Worm (Caenorhabditis elegans) whole organism, L3 larva: ENCODE measurements around the gene cbp-3.

Source experiments
- R02D3.7 ChIP-seq: fragments of 150-350 bp; optimal IDR thresholded peaks from 2 replicates; lab custom pipeline; 2014; ENCODE audit warnings: missing biosample characterization, missing genetic modification characterization
- ZK546.5 ChIP-seq: sonication (generic microtip); optimal IDR thresholded peaks from 2 replicates; lab custom pipeline; 2017; ENCODE audit warnings: missing biosample characterization, missing genetic modification characterization
- ama-1 ChIP-seq: fragments of 150-350 bp; optimal IDR thresholded peaks from 2 replicates; lab custom pipeline; 2018
- ceh-16 ChIP-seq: sonication (generic microtip); optimal IDR thresholded peaks from 2 replicates; lab custom pipeline; 2017; ENCODE audit warnings: missing biosample characterization, missing genetic modification characterization
- ceh-28 ChIP-seq: fragments of 150-350 bp; optimal IDR thresholded peaks from 2 replicates; lab custom pipeline; 2014; ENCODE audit warnings: missing biosample characterization, missing genetic modification reagents, missing genetic modification characterization
- ceh-82 ChIP-seq: fragments of 150-350 bp; optimal IDR thresholded peaks from 2 replicates; lab custom pipeline; 2014; ENCODE audit warnings: missing biosample characterization, missing genetic modification characterization
- ceh-9 ChIP-seq: sonication (generic microtip); optimal IDR thresholded peaks from 2 replicates; lab custom pipeline; 2018; ENCODE audit warnings: missing biosample characterization, missing genetic modification characterization
- egl-5 ChIP-seq: fragments of 150-350 bp; optimal IDR thresholded peaks from 2 replicates; lab custom pipeline; 2017; ENCODE audit warnings: missing biosample characterization, missing genetic modification reagents, missing genetic modification characterization, inconsistent platforms
- elt-1 ChIP-seq: fragments of 150-350 bp; optimal IDR thresholded peaks from 2 replicates; lab custom pipeline; 2014; ENCODE audit warnings: missing biosample characterization, missing genetic modification characterization
- elt-2 ChIP-seq: sonication (generic microtip); optimal IDR thresholded peaks from 2 replicates; lab custom pipeline; 2016; ENCODE audit warnings: missing genetic modification reagents, mild to moderate bottlenecking, missing genetic modification characterization, missing compliant biosample characterization
- fkh-2 ChIP-seq: fragments of 150-350 bp; optimal IDR thresholded peaks from 2 replicates; lab custom pipeline; 2014; ENCODE audit warnings: missing biosample characterization, missing genetic modification reagents, missing genetic modification characterization
- fos-1 ChIP-seq: fragments of 150-350 bp; optimal IDR thresholded peaks from 2 replicates; lab custom pipeline; 2014; ENCODE audit warnings: missing biosample characterization, missing genetic modification characterization
- jun-1 ChIP-seq: fragments of 150-350 bp; optimal IDR thresholded peaks from 2 replicates; lab custom pipeline; 2014; ENCODE audit warnings: missing biosample characterization, missing genetic modification reagents, missing genetic modification characterization
- lin-15B ChIP-seq: fragments of 150-350 bp; optimal IDR thresholded peaks from 2 replicates; lab custom pipeline; 2014; ENCODE audit warnings: missing biosample characterization, missing genetic modification characterization
- mdl-1 ChIP-seq: fragments of 150-350 bp; optimal IDR thresholded peaks from 2 replicates; lab custom pipeline; 2014; ENCODE audit warnings: missing biosample characterization, missing genetic modification characterization
- nfya-1 ChIP-seq: sonication (generic microtip); optimal IDR thresholded peaks from 2 replicates; lab custom pipeline; 2017; ENCODE audit warnings: missing genetic modification characterization, mild to moderate bottlenecking, missing compliant biosample characterization, antibody characterized with exemption, moderate library complexity; ENCODE audit not compliant: insufficient read depth
- nhr-12 ChIP-seq: fragments of 150-350 bp; optimal IDR thresholded peaks from 2 replicates; lab custom pipeline; 2014; ENCODE audit warnings: missing biosample characterization, missing genetic modification characterization
- nhr-23 ChIP-seq: fragments of 150-350 bp; optimal IDR thresholded peaks from 2 replicates; lab custom pipeline; 2014; ENCODE audit warnings: missing biosample characterization, missing genetic modification reagents, missing genetic modification characterization
- nhr-237 ChIP-seq: fragments of 150-350 bp; optimal IDR thresholded peaks from 2 replicates; lab custom pipeline; 2014; ENCODE audit warnings: missing biosample characterization, missing genetic modification characterization
- nhr-28 ChIP-seq: fragments of 150-350 bp; optimal IDR thresholded peaks from 2 replicates; lab custom pipeline; 2014; ENCODE audit warnings: missing biosample characterization, missing genetic modification characterization
- nhr-67 ChIP-seq: fragments of 150-350 bp; optimal IDR thresholded peaks from 2 replicates; lab custom pipeline; 2014; ENCODE audit warnings: missing biosample characterization, missing genetic modification characterization
- nhr-76 ChIP-seq: fragments of 150-350 bp; sonication (generic microtip); optimal IDR thresholded peaks from 5 replicates; lab custom pipeline; 2014; ENCODE audit warnings: missing biosample characterization, missing genetic modification characterization
- nhr-77 ChIP-seq: fragments of 150-350 bp; optimal IDR thresholded peaks from 2 replicates; lab custom pipeline; 2014; ENCODE audit warnings: missing biosample characterization, missing genetic modification characterization
- pha-4 ChIP-seq: fragments of 150-350 bp; optimal IDR thresholded peaks from 2 replicates; lab custom pipeline; 2014; ENCODE audit warnings: missing biosample characterization, missing genetic modification reagents, missing genetic modification characterization
- sea-2 ChIP-seq: fragments of 150-350 bp; sonication (generic microtip); optimal IDR thresholded peaks from 4 replicates; lab custom pipeline; 2014; ENCODE audit warnings: missing biosample characterization, missing genetic modification reagents, missing genetic modification characterization
- skn-1 ChIP-seq: fragments of 150-350 bp; optimal IDR thresholded peaks from 2 replicates; lab custom pipeline; 2014; ENCODE audit warnings: missing biosample characterization, missing genetic modification characterization
- zag-1 ChIP-seq: fragments of 150-350 bp; optimal IDR thresholded peaks from 2 replicates; lab custom pipeline; 2014; ENCODE audit warnings: missing biosample characterization, missing genetic modification characterization
- ztf-4 ChIP-seq: fragments of 150-350 bp; optimal IDR thresholded peaks from 2 replicates; lab custom pipeline; 2014; ENCODE audit warnings: missing biosample characterization, missing genetic modification characterization

The cbp-3 gene

DNA sequence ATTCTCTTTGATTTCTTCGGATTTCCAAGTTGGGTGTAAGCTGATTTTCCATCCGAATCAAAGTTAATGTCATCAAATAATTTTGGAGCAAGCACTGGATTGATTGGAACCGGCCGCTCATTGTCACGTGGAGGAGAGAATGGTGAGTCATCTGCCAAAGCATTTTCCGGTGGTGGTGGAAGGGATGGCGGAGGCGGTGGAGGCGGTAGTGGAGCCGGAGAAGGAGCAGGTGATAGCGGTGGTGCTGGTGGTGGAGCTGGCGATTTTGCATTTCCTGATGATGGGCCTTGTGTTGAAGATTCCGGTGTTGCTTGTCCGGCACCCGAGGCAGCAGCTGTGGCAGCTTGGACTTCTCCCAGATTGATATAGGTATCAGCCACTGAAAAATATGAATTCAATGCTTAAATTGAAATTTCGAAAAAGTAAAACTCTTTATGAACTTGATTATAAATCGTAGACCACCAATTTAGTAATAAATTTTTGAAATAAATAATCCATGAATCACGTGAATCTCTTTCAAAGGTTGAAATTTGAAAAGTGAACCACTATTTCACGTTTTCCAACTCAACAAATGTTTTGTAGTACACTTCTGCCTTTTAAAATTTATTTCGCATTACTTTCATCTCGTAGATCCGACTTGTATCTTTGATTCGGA, 27.4 kb downstream of the cbp-3 start, which contains the start of the genes K03H1.9 and K03H1.12:
Gene K03H1.9, minus strand, starts transcription at position 471 of the 655 bp plus-strand sequence.
Gene K03H1.12, plus strand, starts transcription at position 605 of the 655 bp plus-strand sequence.
- TF ChIP-seq ceh-16 (tag; lab: Kevin White, UChicago) (no peak), ceh-82 (tag; lab: Kevin White, UChicago) (no peak), R02D3.7 (tag; lab: Kevin White, UChicago) (no peak)

DNA sequence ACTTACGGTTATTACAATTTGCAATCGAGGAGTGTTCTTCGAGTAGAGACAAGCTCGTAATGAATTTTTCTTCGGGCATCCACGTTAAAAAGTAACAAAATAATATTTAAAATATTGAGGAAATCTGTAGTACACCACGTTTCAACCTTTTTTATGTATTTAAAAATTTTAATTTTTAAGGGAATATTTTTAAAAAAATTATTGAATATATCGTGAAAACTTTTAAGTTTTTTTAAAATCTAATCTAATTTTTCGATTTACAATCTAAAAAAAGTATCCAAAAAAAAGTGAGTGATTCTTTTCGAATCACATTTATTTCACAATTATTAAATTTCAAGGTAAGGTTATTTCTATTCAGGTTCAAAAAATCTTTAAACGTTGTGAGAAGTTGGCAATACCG, 30.9 kb downstream of the cbp-3 start, which contains the start of gene gln-2:
Gene gln-2, minus strand, starts transcription at position 101 of the 400 bp plus-strand sequence.
- no peak for TF ChIP-seq sea-2 (GFP tag; lab: Kevin White, UChicago)
- no peak for TF ChIP-seq nfya-1 (tag; lab: Kevin White, UChicago)
- TF ChIP-seq elt-1 (tag; lab: Kevin White, UChicago) = no peak
- no peak for TF ChIP-seq elt-2 (tag; lab: Kevin White, UChicago)
- no peak for TF ChIP-seq fkh-2
- TF ChIP-seq ztf-4 (tag; lab: Kevin White, UChicago) = no peak
- no peak for TF ChIP-seq nhr-67 (tag; lab: Kevin White, UChicago)
- no peak for TF ChIP-seq ceh-82 (tag; lab: Kevin White, UChicago)
- no peak for TF ChIP-seq nhr-12 (tag; lab: Kevin White, UChicago)
- TF ChIP-seq ZK546.5 = no peak
- TF ChIP-seq, all 47 proteins: peak for 0

DNA sequence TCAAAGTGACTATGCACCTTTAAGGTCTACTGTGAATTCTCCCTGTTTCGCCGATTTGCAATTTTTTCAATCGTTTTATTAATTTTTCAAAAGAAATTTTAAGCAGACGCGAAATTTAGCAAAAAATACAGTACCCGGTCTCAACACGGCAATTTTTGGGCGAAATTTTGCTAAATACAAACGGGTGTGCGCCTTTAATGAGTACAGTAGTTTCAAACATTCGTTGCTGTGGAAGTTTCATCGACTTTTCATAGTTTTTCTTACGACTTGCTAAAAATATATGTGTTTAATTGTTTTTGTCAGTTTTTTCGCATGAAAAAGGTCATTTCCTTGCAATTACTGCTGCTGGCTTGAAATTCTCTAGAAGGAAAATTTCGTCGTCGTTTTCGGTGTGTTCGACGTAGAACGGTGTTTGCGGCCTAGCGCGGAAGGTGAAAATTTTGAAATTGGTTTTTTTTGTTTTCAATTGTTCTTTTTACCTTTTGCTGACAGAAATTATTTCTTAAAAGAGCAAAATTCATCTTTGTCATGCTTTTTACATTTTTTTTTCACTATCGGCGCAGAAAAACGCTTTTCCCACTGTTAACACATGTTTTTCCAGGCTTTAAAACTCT, 33.1 kb downstream of the cbp-3 start, which contains the start of gene K03H1.7:
Gene K03H1.7, plus strand, starts transcription at position 600 of the 614 bp plus-strand sequence.
- peak; percentile 73 for TF ChIP-seq lin-15B (tag; lab: Kevin White, UChicago)
- TF ChIP-seq nhr-28 (tag; lab: Kevin White, UChicago) = no peak

DNA sequence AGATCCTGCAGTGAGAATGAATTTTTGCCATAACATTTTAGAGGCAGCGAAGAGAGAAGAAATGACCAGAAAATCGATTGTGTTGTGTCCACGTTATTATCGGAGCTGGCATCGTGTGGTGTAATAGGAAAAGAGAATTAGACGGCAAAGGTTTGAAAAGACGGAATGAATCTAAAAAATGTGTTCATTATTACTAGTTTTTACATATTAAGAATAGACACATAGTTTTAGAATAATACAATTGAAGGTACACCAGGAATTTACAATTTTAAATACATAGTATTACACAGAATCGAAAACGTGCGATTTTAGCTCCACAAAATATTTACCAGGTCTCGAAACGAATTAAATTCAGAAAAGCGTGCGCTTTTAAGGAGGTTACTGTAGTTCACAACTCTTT, 36.5 kb downstream of the cbp-3 start, which contains the start of gene K03H1.13:
Gene K03H1.13, minus strand, starts transcription at position 101 of the 400 bp plus-strand sequence.
- TF ChIP-seq nhr-77 (tag; lab: Kevin White, UChicago) (no peak), nhr-12 (tag; lab: Kevin White, UChicago) (no peak), pha-4 (tag; lab: Kevin White, UChicago) (peak; percentile 6), ceh-82 (tag; lab: Kevin White, UChicago) (no peak), ama-1 (lab: Kevin White, UChicago) (no peak), ceh-28 (peak; percentile 42), nhr-237 (tag; lab: Kevin White, UChicago) (no peak), ztf-4 (tag; lab: Kevin White, UChicago) (no peak), lin-15B (tag; lab: Kevin White, UChicago) (no peak), nfya-1 (tag; lab: Kevin White, UChicago) (peak; percentile 4), ceh-9 (tag; lab: Kevin White, UChicago) (no peak), zag-1 (tag; lab: Kevin White, UChicago) (no peak), nhr-28 (tag; lab: Kevin White, UChicago) (no peak), nhr-76 (tag; lab: Kevin White, UChicago) (no peak), skn-1 (tag; lab: Kevin White, UChicago) (no peak), fos-1 (no peak), mdl-1 (tag; lab: Kevin White, UChicago) (no peak), ceh-16 (tag; lab: Kevin White, UChicago) (no peak)

DNA sequence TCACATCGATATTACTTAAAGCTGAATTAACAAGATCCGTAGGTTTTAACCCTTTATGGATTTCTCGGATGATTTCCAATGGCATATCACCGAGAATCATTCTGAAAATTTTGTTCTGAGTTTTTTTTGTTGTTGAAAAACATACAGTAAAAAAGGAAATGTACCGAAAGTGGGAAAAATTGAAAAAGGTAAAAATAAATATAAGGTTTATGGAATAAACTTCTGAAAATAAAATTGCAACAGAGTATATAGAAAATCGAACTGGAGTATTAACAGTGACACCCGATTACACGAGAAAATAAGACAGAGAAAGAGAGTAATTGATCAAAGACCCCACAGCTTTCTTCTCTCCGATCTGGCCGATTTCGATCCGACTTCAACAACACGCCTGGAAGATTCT, 38.1 kb downstream of the cbp-3 start, which contains the start of gene K03H1.11:
Gene K03H1.11, minus strand, starts transcription at position 101 of the 400 bp plus-strand sequence.
- TF ChIP-seq ztf-4 (tag; lab: Kevin White, UChicago) (no peak), nhr-23 (peak; percentile 13)

DNA sequence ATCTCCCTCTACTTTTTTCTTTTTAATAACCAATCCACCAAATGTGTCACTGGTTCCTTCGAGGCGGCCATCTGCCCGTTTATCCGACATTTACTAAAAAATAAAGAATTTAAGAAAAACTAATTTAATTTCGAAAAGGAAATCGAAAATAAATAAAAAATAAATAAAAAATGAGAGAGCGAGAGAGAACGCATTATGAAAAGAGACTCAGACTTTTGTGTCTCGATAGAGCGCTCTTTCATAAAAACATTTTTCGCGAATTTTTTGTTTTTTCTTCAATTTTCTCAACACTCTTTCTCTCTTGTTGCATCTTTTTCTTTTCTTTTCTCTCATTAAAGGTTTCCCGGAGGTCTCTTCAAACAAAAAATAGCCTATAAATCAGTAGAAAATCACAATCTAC, 42.3 kb downstream of the cbp-3 start, which contains the start of gene mog-1:
Gene mog-1, minus strand, starts transcription at position 93 of the 400 bp plus-strand sequence.
- TF ChIP-seq lin-15B (tag; lab: Kevin White, UChicago) (peak; percentile 17), egl-5 (tag; lab: Kevin White, UChicago) (peak; percentile 11), jun-1 (tag; lab: Kevin White, UChicago) (no peak), pha-4 (tag; lab: Kevin White, UChicago) (peak; percentile 60)
